Fruit fly (Drosophila melanogaster): ENCODE measurements around the gene CG8004.

dm6 chr3L:19906148-19906752 lies 22.1 kb downstream of the CG8004 start:
- TF ChIP-seq Ets96B (tag; optimal IDR thresholded peaks at IDR 0.05) (no peak), OdsH (GFP tag; optimal IDR thresholded peaks at IDR 0.05) (no peak), CG11294 (GFP tag; IDR thresholded peaks at IDR 0.05) (no peak), CG3032 (tag; optimal IDR thresholded peaks at IDR 0.05) (no peak), Eip93F (GFP tag; optimal IDR thresholded peaks at IDR 0.05) (no peak), Eip75B (GFP tag; optimal IDR thresholded peaks at IDR 0.05) (no peak), fkh (GFP tag; optimal IDR thresholded peaks at IDR 0.05) (no peak)
